Comparison of ENCODE assay signal across 3 fruit fly cellular contexts in genomic region chrX:2219899-2220298, dm6.
A peak's percentile ranks its signal among the peaks of the same experiment; 100 is the strongest.
TF ChIP-seq lines count a peak whose summit lies in the region.

No protein-coding gene starts in this region.

- no peak for TF ChIP-seq CTCF in whole organism, embryonic (GFP tag; optimal IDR thresholded peaks at IDR 0.05; lab: Kevin White, UChicago)

TF ChIP-seq in whole organism, embryonic, 481 proteins besides CTCF, POLR2A, EP300 and RAD21 (continues in another document):
- TF ChIP-seq CG7839 (tag; optimal IDR thresholded peaks at IDR 0.05; lab: Kevin White, UChicago) (peak; percentile 22), CG10267 (tag; optimal IDR thresholded peaks at IDR 0.05; lab: Kevin White, UChicago) (no peak), p53 (GFP tag; optimal IDR thresholded peaks at IDR 0.05; lab: Kevin White, UChicago) (no peak), CG4404 (GFP tag; IDR thresholded peaks at IDR 0.05; lab: Robert Waterston, UW) (no peak), CG32767 (GFP tag; IDR thresholded peaks at IDR 0.05; lab: Robert Waterston, UW) (no peak), gem (tag; optimal IDR thresholded peaks at IDR 0.05; lab: Kevin White, UChicago) (peak; percentile 39), bcd (GFP tag; optimal IDR thresholded peaks at IDR 0.05; lab: Kevin White, UChicago) (no peak), CG12659 (GFP tag; optimal IDR thresholded peaks at IDR 0.05; lab: Kevin White, UChicago) (no peak), hkb (optimal IDR thresholded peaks at IDR 0.05; lab: Kevin White, UChicago) (no peak), hkb (GFP tag; IDR thresholded peaks at IDR 0.05; lab: Robert Waterston, UW) (0 out of 2 replicates have a peak, but pooled peaks have one; percentile 9), jumu (GFP tag; optimal IDR thresholded peaks at IDR 0.05; lab: Kevin White, UChicago) (no peak), grau (tag; optimal IDR thresholded peaks at IDR 0.05; lab: Kevin White, UChicago) (peak; percentile 2), Dbx (GFP tag; IDR thresholded peaks at IDR 0.05; lab: Robert Waterston, UW) (no peak), Meics (GFP tag; optimal IDR thresholded peaks at IDR 0.05; lab: Kevin White, UChicago) (no peak), scrt (GFP tag; optimal IDR thresholded peaks at IDR 0.05; lab: Kevin White, UChicago) (no peak), h (optimal IDR thresholded peaks at IDR 0.05; lab: Kevin White, UChicago) (no peak), vvl (GFP tag; IDR thresholded peaks at IDR 0.05; lab: Robert Waterston, UW) (peak; percentile 29; the same call in 1 of the 2 replicates), prd (optimal IDR thresholded peaks at IDR 0.05; lab: Kevin White, UChicago) (no peak), prd (GFP tag; IDR thresholded peaks at IDR 0.05; lab: Robert Waterston, UW) (peak; percentile 30; the same call in 1 of the 3 replicates), CG12769 (tag; optimal IDR thresholded peaks at IDR 0.05; lab: Kevin White, UChicago) (no peak), ssp (GFP tag; IDR thresholded peaks at IDR 0.05; lab: Robert Waterston, UW) (0 out of 2 replicates have a peak, but pooled peaks have one; percentile 14), ci (GFP tag; IDR thresholded peaks at IDR 0.05; lab: Robert Waterston, UW) (no peak), HLH3B (GFP tag; IDR thresholded peaks at IDR 0.05; lab: Robert Waterston, UW) (no peak), stwl (tag; optimal IDR thresholded peaks at IDR 0.05; lab: Kevin White, UChicago) (no peak), CG10462 (GFP tag; optimal IDR thresholded peaks at IDR 0.05; lab: Kevin White, UChicago) (no peak), phol (tag; optimal IDR thresholded peaks at IDR 0.05; lab: Kevin White, UChicago) (peak; percentile 33), slp2 (GFP tag; optimal IDR thresholded peaks at IDR 0.05; lab: Kevin White, UChicago) (no peak), HLH54F (GFP tag; optimal IDR thresholded peaks at IDR 0.05; lab: Kevin White, UChicago) (no peak), sens (GFP tag; lab: Kevin White, UChicago) (peak; percentile 79), CG13775 (GFP tag; optimal IDR thresholded peaks at IDR 0.05; lab: Kevin White, UChicago) (no peak), Sox100B (GFP tag; optimal IDR thresholded peaks at IDR 0.05; lab: Kevin White, UChicago) (no peak)

TF ChIP-seq in whole organism, prepupa, 60 proteins besides CTCF, POLR2A, EP300 and RAD21:
- no peak for TF ChIP-seq Hr39 (GFP tag; optimal IDR thresholded peaks at IDR 0.05; lab: Kevin White, UChicago)
- peak; percentile 58; the same call in 2 of the 3 replicates for TF ChIP-seq CG6163 (GFP tag; IDR thresholded peaks at IDR 0.05; lab: Robert Waterston, UW)
- TF ChIP-seq fkh (GFP tag; optimal IDR thresholded peaks at IDR 0.05; lab: Kevin White, UChicago), result no peak
- no peak for TF ChIP-seq topi (GFP tag; optimal IDR thresholded peaks at IDR 0.05; lab: Kevin White, UChicago)
- TF ChIP-seq CG15336 (GFP tag; IDR thresholded peaks at IDR 0.05; lab: Robert Waterston, UW), result peak; percentile 57
- no peak for TF ChIP-seq Ets21C (GFP tag; optimal IDR thresholded peaks at IDR 0.05; lab: Kevin White, UChicago)
- TF ChIP-seq CG10669 (GFP tag; optimal IDR thresholded peaks at IDR 0.05; lab: Kevin White, UChicago), result peak; percentile 5
- TF ChIP-seq CG8119 (GFP tag; IDR thresholded peaks at IDR 0.05; lab: Robert Waterston, UW), result peak; percentile 45; the same call in 2 of the 3 replicates
- peak; percentile 66 for TF ChIP-seq svp (GFP tag; lab: Kevin White, UChicago)
- TF ChIP-seq esn (GFP tag; optimal IDR thresholded peaks at IDR 0.05; lab: Kevin White, UChicago), result peak; percentile 15
- peak in 1 of 2 experiments; percentile 2 for TF ChIP-seq salr (GFP tag; optimal IDR thresholded peaks at IDR 0.05; lab: Kevin White, UChicago)
- no peak for TF ChIP-seq CG11902 (GFP tag; optimal IDR thresholded peaks at IDR 0.05; lab: Kevin White, UChicago)
- TF ChIP-seq acj6 (GFP tag; optimal IDR thresholded peaks at IDR 0.05; lab: Kevin White, UChicago), result peak; percentile 16
- TF ChIP-seq OdsH (GFP tag; optimal IDR thresholded peaks at IDR 0.05; lab: Kevin White, UChicago), result peak; percentile 43
- TF ChIP-seq CG3919 (GFP tag; optimal IDR thresholded peaks at IDR 0.05; lab: Kevin White, UChicago), result peak; percentile 38
- peak; percentile 76 for TF ChIP-seq CG32006 (GFP tag; optimal IDR thresholded peaks at IDR 0.05; lab: Kevin White, UChicago)
- TF ChIP-seq Eip78C (GFP tag; lab: Kevin White, UChicago), result peak; percentile 75
- peak; percentile 23 for TF ChIP-seq achi (GFP tag; optimal IDR thresholded peaks at IDR 0.05; lab: Kevin White, UChicago)
- peak; percentile 9 for TF ChIP-seq CG10631 (GFP tag; optimal IDR thresholded peaks at IDR 0.05; lab: Kevin White, UChicago)
- no peak for TF ChIP-seq Sox102F (GFP tag; optimal IDR thresholded peaks at IDR 0.05; lab: Kevin White, UChicago)
- peak; percentile 55 for TF ChIP-seq CG4318 (GFP tag; optimal IDR thresholded peaks at IDR 0.05; lab: Kevin White, UChicago)
- TF ChIP-seq CG6808 (GFP tag; optimal IDR thresholded peaks at IDR 0.05; lab: Kevin White, UChicago), result peak; percentile 6
- peak; percentile 12 for TF ChIP-seq CG3032 (tag; optimal IDR thresholded peaks at IDR 0.05; lab: Kevin White, UChicago)
- peak; percentile 54; the same call in 2 of the 3 replicates for TF ChIP-seq eg (GFP tag; IDR thresholded peaks at IDR 0.05; lab: Robert Waterston, UW)
- TF ChIP-seq Hr4 (GFP tag; optimal IDR thresholded peaks at IDR 0.05; lab: Kevin White, UChicago), result peak; percentile 74
- TF ChIP-seq CG6276 (GFP tag; optimal IDR thresholded peaks at IDR 0.05; lab: Kevin White, UChicago), result peak; percentile 15
- TF ChIP-seq Ets96B (tag; optimal IDR thresholded peaks at IDR 0.05; lab: Kevin White, UChicago), result peak; percentile 5
- TF ChIP-seq CG7368 (GFP tag; optimal IDR thresholded peaks at IDR 0.05; lab: Kevin White, UChicago), result no peak
- peak; percentile 3 for TF ChIP-seq Sox14 (GFP tag; optimal IDR thresholded peaks at IDR 0.05; lab: Kevin White, UChicago)
- peak; percentile 20 for TF ChIP-seq Lpt (GFP tag; optimal IDR thresholded peaks at IDR 0.05; lab: Kevin White, UChicago)

TF ChIP-seq in whole organism, pupa, 21 proteins besides CTCF, POLR2A, EP300 and RAD21:
- peak; percentile 57 for TF ChIP-seq CG8301 (tag; optimal IDR thresholded peaks at IDR 0.05; lab: Kevin White, UChicago)
- TF ChIP-seq CG4496 (GFP tag; IDR thresholded peaks at IDR 0.05; lab: Robert Waterston, UW), result peak; percentile 56; the same call in 1 of the 3 replicates
- no peak for TF ChIP-seq Pif1B (GFP tag; optimal IDR thresholded peaks at IDR 0.05; lab: Kevin White, UChicago)
- TF ChIP-seq CG17806 (tag; optimal IDR thresholded peaks at IDR 0.05; lab: Kevin White, UChicago), result peak; percentile 21
- peak; percentile 20 for TF ChIP-seq CG9948 (tag; optimal IDR thresholded peaks at IDR 0.05; lab: Kevin White, UChicago)
- TF ChIP-seq Pif1A (GFP tag; optimal IDR thresholded peaks at IDR 0.05; lab: Kevin White, UChicago), result peak; percentile 41
- peak; percentile 44; the same call in 2 of the 3 replicates for TF ChIP-seq fd96Ca (GFP tag; IDR thresholded peaks at IDR 0.05; lab: Robert Waterston, UW)
- no peak for TF ChIP-seq D1 (tag; optimal IDR thresholded peaks at IDR 0.05; lab: Kevin White, UChicago)
- TF ChIP-seq CG12605 (GFP tag; IDR thresholded peaks at IDR 0.05; lab: Robert Waterston, UW), result no peak
- no peak for TF ChIP-seq CG34367 (tag; optimal IDR thresholded peaks at IDR 0.05; lab: Kevin White, UChicago)
- TF ChIP-seq CG14655 (GFP tag; optimal IDR thresholded peaks at IDR 0.05; lab: Kevin White, UChicago), result peak; percentile 50
- TF ChIP-seq CG8159 (tag; optimal IDR thresholded peaks at IDR 0.05; lab: Kevin White, UChicago), result peak; percentile 13
- TF ChIP-seq Ets98B (GFP tag; IDR thresholded peaks at IDR 0.05; lab: Robert Waterston, UW), result peak; percentile 56; the same call in 1 of the 2 replicates

Comparison
In these comparisons a context has a peak if more than half of its experiments do, and no peak if none do; other contexts are left out.
1. Of the 7 proteins assayed by ChIP-seq in both whole organism, embryonic and whole organism, prepupa: peak only in whole organism, embryonic: Blimp-1 and Sox102F; only in whole organism, prepupa: Lpt; in both: none; in neither: 4.